Worm (Caenorhabditis elegans) whole organism, young adult: ENCODE measurements around the gene nhr-168.
A peak's percentile ranks its signal among the peaks of the same experiment; 100 is the strongest.

Experiments
- D2030.7 ChIP-seq: fragments of 200-800 bp; sonication (Bioruptor generic); IDR thresholded peaks from 2 replicates; pipeline ENCODE4 v1.3.6; 2022; ENCODE audit warnings: missing genetic modification reagents, missing genetic modification characterization, missing compliant biosample characterization
- F33H1.4 ChIP-seq: fragments of 200-800 bp; sonication (Bioruptor generic); IDR thresholded peaks from 2 replicates; pipeline ENCODE4 v1.3.6; 2022; ENCODE audit warnings: missing genetic modification reagents, missing genetic modification characterization, missing compliant biosample characterization
- F37B4.10 ChIP-seq: fragments of 200-800 bp; sonication (Bioruptor generic); IDR thresholded peaks from 2 replicates; pipeline ENCODE4 v1.3.6; 2022; ENCODE audit warnings: missing genetic modification characterization, missing compliant biosample characterization
- F57C9.4 ChIP-seq: sonication (generic microtip); optimal IDR thresholded peaks from 2 replicates; lab custom pipeline; 2017; ENCODE audit warnings: mild to moderate bottlenecking, missing genetic modification characterization, missing compliant biosample characterization
- K12H6.12 ChIP-seq: fragments of 200-800 bp; sonication (Bioruptor generic); optimal IDR thresholded peaks from 2 replicates; lab custom pipeline; 2018; ENCODE audit warnings: mild to moderate bottlenecking, missing genetic modification characterization, missing compliant biosample characterization
- Y56A3A.18 ChIP-seq: fragments of 200-800 bp; sonication (Bioruptor generic); IDR thresholded peaks from 2 replicates; pipeline ENCODE4 v1.3.6; 2022; ENCODE audit warnings: missing genetic modification reagents, missing genetic modification characterization, missing compliant biosample characterization
- ZK185.1 ChIP-seq: sonication (generic microtip); optimal IDR thresholded peaks from 2 replicates; lab custom pipeline; 2016; ENCODE audit warnings: mild to moderate bottlenecking, missing genetic modification characterization, missing compliant biosample characterization; ENCODE audit not compliant: poor library complexity, severe bottlenecking
- attf-3 ChIP-seq: fragments of 200-800 bp; sonication (Bioruptor generic); conservative IDR thresholded peaks from 2 replicates; pipeline ENCODE4 v1.3.6; 2022; ENCODE audit warnings: missing genetic modification reagents, missing genetic modification characterization, missing compliant biosample characterization
- attf-5 ChIP-seq: fragments of 200-800 bp; sonication (Bioruptor generic); optimal IDR thresholded peaks from 2 replicates; lab custom pipeline; 2018; ENCODE audit warnings: mild to moderate bottlenecking, missing genetic modification characterization, missing compliant biosample characterization
- bed-2 ChIP-seq: fragments of 200-800 bp; sonication (Bioruptor generic); IDR thresholded peaks from 2 replicates; pipeline ENCODE4 v1.3.6; 2022; ENCODE audit warnings: missing genetic modification reagents, missing genetic modification characterization, missing compliant biosample characterization
- ccch-3 ChIP-seq: fragments of 200-800 bp; sonication (Bioruptor generic); optimal IDR thresholded peaks from 2 replicates; lab custom pipeline; 2018; ENCODE audit warnings: mild to moderate bottlenecking, missing genetic modification characterization, missing compliant biosample characterization
- cebp-1 ChIP-seq, 2 experiments: fragments of 200-800 bp in 1 of 2; sonication (Bioruptor generic) in 1 of 2; sonication (generic microtip) in 1 of 2; IDR thresholded peaks in 1 of 2; optimal IDR thresholded peaks in 1 of 2; 2 replicates each; pipeline versions ENCODE4 v1.3.6 to Lab custom; 2017 to 2022; ENCODE audit warnings: missing compliant biosample characterization in 2 of 2, missing genetic modification characterization in 2 of 2, mild to moderate bottlenecking in 1 of 2, missing genetic modification reagents in 1 of 2, moderate library complexity in 1 of 2
- ceh-27 ChIP-seq: fragments of 200-800 bp; sonication (Bioruptor generic); optimal IDR thresholded peaks from 2 replicates; lab custom pipeline; 2018; ENCODE audit warnings: mild to moderate bottlenecking, missing genetic modification characterization, moderate library complexity, missing compliant biosample characterization
- ceh-40 ChIP-seq: fragments of 200-800 bp; sonication (Bioruptor generic); IDR thresholded peaks from 2 replicates; pipeline ENCODE4 v1.3.6; 2022; ENCODE audit warnings: missing genetic modification characterization, missing compliant biosample characterization
- ceh-91 ChIP-seq: fragments of 200-800 bp; sonication (Bioruptor generic); IDR thresholded peaks from 2 replicates; pipeline ENCODE4 v1.3.6; 2022; ENCODE audit warnings: missing genetic modification reagents, missing genetic modification characterization, missing compliant biosample characterization
- dox-1 ChIP-seq: fragments of 200-800 bp; sonication (Bioruptor generic); IDR thresholded peaks from 2 replicates; pipeline ENCODE4 v1.3.6; 2022; ENCODE audit warnings: missing genetic modification reagents, missing genetic modification characterization, missing compliant biosample characterization
- dpl-1 ChIP-seq: fragments of 150-350 bp; optimal IDR thresholded peaks from 2 replicates; lab custom pipeline; 2014; ENCODE audit warnings: missing biosample characterization, missing genetic modification reagents, missing genetic modification characterization
- efl-1 ChIP-seq: fragments of 150-350 bp; optimal IDR thresholded peaks from 2 replicates; lab custom pipeline; 2014; ENCODE audit warnings: missing biosample characterization, missing genetic modification reagents, missing genetic modification characterization
- egl-18 ChIP-seq: fragments of 200-800 bp; sonication (Bioruptor generic); IDR thresholded peaks from 2 replicates; pipeline ENCODE4 v1.3.6; 2022; ENCODE audit warnings: missing genetic modification reagents, missing genetic modification characterization, missing compliant biosample characterization
- egrh-3 ChIP-seq: fragments of 200-800 bp; sonication (Bioruptor generic); IDR thresholded peaks from 2 replicates; pipeline ENCODE4 v1.3.6; 2022; ENCODE audit warnings: missing genetic modification reagents, missing genetic modification characterization, missing compliant biosample characterization
- fkh-3 ChIP-seq: sonication (generic microtip); optimal IDR thresholded peaks from 2 replicates; lab custom pipeline; 2016; ENCODE audit warnings: mild to moderate bottlenecking, missing genetic modification characterization, missing compliant biosample characterization
- hlh-12 ChIP-seq: sonication (generic microtip); optimal IDR thresholded peaks from 2 replicates; lab custom pipeline; 2016; ENCODE audit warnings: missing genetic modification characterization, missing compliant biosample characterization
- hmg-1.2 ChIP-seq: fragments of 200-800 bp; sonication (Bioruptor generic); IDR thresholded peaks from 2 replicates; pipeline ENCODE4 v1.3.6; 2022; ENCODE audit warnings: missing genetic modification reagents, missing genetic modification characterization, missing compliant biosample characterization
- lin-35 ChIP-seq, 3 experiments: fragments of 150-350 bp in 2 of 3; sonication (generic microtip) in 1 of 3; optimal IDR thresholded peaks; 2 replicates each; lab custom pipeline; 2014 to 2018; ENCODE audit warnings: missing biosample characterization in 3 of 3, missing genetic modification characterization in 3 of 3, missing genetic modification reagents in 3 of 3
- lin-54 ChIP-seq: fragments of 200-800 bp; sonication (Bioruptor generic); optimal IDR thresholded peaks from 2 replicates; lab custom pipeline; 2018; ENCODE audit warnings: mild to moderate bottlenecking, missing genetic modification characterization, missing compliant biosample characterization
- lsl-1 ChIP-seq: fragments of 200-800 bp; sonication (Bioruptor generic); optimal IDR thresholded peaks from 2 replicates; lab custom pipeline; 2018; ENCODE audit warnings: mild to moderate bottlenecking, missing genetic modification characterization, moderate library complexity, missing compliant biosample characterization
- madf-3 ChIP-seq: fragments of 200-800 bp; sonication (Bioruptor generic); IDR thresholded peaks from 2 replicates; pipeline ENCODE4 v1.3.6; 2022; ENCODE audit warnings: missing genetic modification reagents, missing genetic modification characterization, missing compliant biosample characterization
- madf-6 ChIP-seq: fragments of 200-800 bp; sonication (Bioruptor generic); IDR thresholded peaks from 2 replicates; pipeline ENCODE4 v1.3.6; 2022; ENCODE audit warnings: missing genetic modification reagents, missing genetic modification characterization, missing compliant biosample characterization
- madf-8 ChIP-seq: fragments of 200-800 bp; sonication (Bioruptor generic); conservative IDR thresholded peaks from 2 replicates; pipeline ENCODE4 v1.3.6; 2022; ENCODE audit warnings: missing genetic modification reagents, missing genetic modification characterization, missing compliant biosample characterization
- pbrm-1 ChIP-seq: fragments of 200-800 bp; sonication (Bioruptor generic); IDR thresholded peaks from 2 replicates; pipeline ENCODE4 v1.3.6; 2022; ENCODE audit warnings: missing genetic modification reagents, missing genetic modification characterization, missing compliant biosample characterization
- pha-4 ChIP-seq: fragments of 150-350 bp; sonication (generic microtip); optimal IDR thresholded peaks from 2 replicates; lab custom pipeline; 2014; ENCODE audit warnings: missing biosample characterization, missing genetic modification reagents, missing genetic modification characterization
- rec-8 ChIP-seq, 2 experiments: sonication (generic microtip); optimal IDR thresholded peaks; 2 replicates each; lab custom pipeline; 2016; ENCODE audit warnings: mild to moderate bottlenecking in 2 of 2, missing genetic modification characterization in 2 of 2, missing genetic modification reagents in 2 of 2, missing genotype in 2 of 2, missing biosample characterization in 1 of 2, missing compliant biosample characterization in 1 of 2, moderate library complexity in 1 of 2
- snpc-4 ChIP-seq, 5 experiments: fragments of 150-350 bp in 1 of 5; sonication (generic microtip) in 4 of 5; optimal IDR thresholded peaks; 2 replicates each; lab custom pipeline; 2014 to 2018; ENCODE audit warnings: missing genetic modification characterization in 5 of 5, missing biosample characterization in 3 of 5, antibody characterized with exemption in 2 of 5, mild to moderate bottlenecking in 2 of 5, missing compliant biosample characterization in 2 of 5, missing genotype in 2 of 5, moderate library complexity in 2 of 5, missing genetic modification reagents in 1 of 5
- somi-1 ChIP-seq: fragments of 200-800 bp; sonication (Bioruptor generic); optimal IDR thresholded peaks from 2 replicates; lab custom pipeline; 2018; ENCODE audit warnings: mild to moderate bottlenecking, missing genetic modification characterization, missing compliant biosample characterization
- sptf-2 ChIP-seq: fragments of 200-800 bp; sonication (Bioruptor generic); optimal IDR thresholded peaks from 2 replicates; lab custom pipeline; 2018; ENCODE audit warnings: mild to moderate bottlenecking, missing genetic modification characterization, missing compliant biosample characterization
- unc-130 ChIP-seq: sonication (generic microtip); optimal IDR thresholded peaks from 2 replicates; lab custom pipeline; 2016; ENCODE audit warnings: missing genetic modification reagents, missing genetic modification characterization, missing compliant biosample characterization
- ztf-18 ChIP-seq: sonication (generic microtip); optimal IDR thresholded peaks from 2 replicates; lab custom pipeline; 2016; ENCODE audit warnings: missing genotype, mild to moderate bottlenecking, missing genetic modification characterization, missing compliant biosample characterization
- ztf-25 ChIP-seq: fragments of 200-800 bp; sonication (Bioruptor generic); IDR thresholded peaks from 2 replicates; pipeline ENCODE4 v1.3.6; 2022; ENCODE audit warnings: missing genetic modification reagents, missing genetic modification characterization, missing compliant biosample characterization

nhr-168 gene

ce11 chrV:13320676-13321075 lies 13.0 kb downstream of the nhr-168 start, which contains the start of gene srh-15 (continued):
- TF ChIP-seq cebp-1 (GFP tag; IDR thresholded peaks at IDR 0.05; lab: Robert Waterston, UW) (no peak), cebp-1 (tag; optimal IDR thresholded peaks at IDR 0.05; lab: Kevin White, UChicago) (no peak), fkh-3 (tag; lab: Kevin White, UChicago) (no peak)
- TF ChIP-seq, all 124 proteins: peak for 0

- TF ChIP-seq attf-5 (GFP tag; lab: Kevin White, UChicago) (no peak), fkh-3 (tag; lab: Kevin White, UChicago) (no peak), hlh-12 (tag; lab: Kevin White, UChicago) (no peak), Y56A3A.18 (GFP tag; lab: Robert Waterston, UW) (no peak)
These were observed 15.7 kb downstream of the nhr-168 start, which contains the start of the genes col-161 and srh-18 for ce11 chrV:13317911-13318502. TSS of gene col-161 (minus strand) at chrV:13318011. TSS of gene srh-18 (plus strand) at chrV:13318452.

- 0 out of 2 replicates have a peak, but pooled peaks have one; percentile 38 for TF ChIP-seq ztf-25 (GFP tag; lab: Robert Waterston, UW)
- TF ChIP-seq dox-1 = 0 out of 2 replicates have a peak, but pooled peaks have one; percentile 38
- peak; percentile 93 for TF ChIP-seq egrh-3 (GFP tag; lab: Robert Waterston, UW)
- 0 out of 2 replicates have a peak, but pooled peaks have one; percentile 83 for TF ChIP-seq F37B4.10 (GFP tag; lab: Robert Waterston, UW)
- TF ChIP-seq, all 124 proteins: peak for 4; not testable (repeated sequence) for 120
These were observed 16.4 kb downstream of the nhr-168 start for ce11 chrV:13317247-13317646.

- peak; percentile 48; the same call in 1 of the 2 replicates for TF ChIP-seq D2030.7 (GFP tag; lab: Robert Waterston, UW)
- no peak for TF ChIP-seq snpc-4 (GFP tag; optimal IDR thresholded peaks at IDR 0.05; lab: Kevin White, UChicago)
- peak in 2 of 4 experiments; percentile 31 to 45 for TF ChIP-seq snpc-4 (tag; optimal IDR thresholded peaks at IDR 0.05; lab: Kevin White, UChicago)
- peak; percentile 99 for TF ChIP-seq attf-3
- TF ChIP-seq ztf-18 = no peak
- TF ChIP-seq ccch-3 (GFP tag; lab: Kevin White, UChicago) = peak; percentile 46
- TF ChIP-seq rec-8 (tag; optimal IDR thresholded peaks at IDR 0.05; lab: Kevin White, UChicago) = peak in 1 of 2 experiments; percentile 14
- no peak for TF ChIP-seq pha-4 (tag; lab: Kevin White, UChicago)
- TF ChIP-seq ceh-27 (GFP tag; lab: Kevin White, UChicago) = peak; percentile 82
- no peak for TF ChIP-seq ceh-40
- peak; percentile 44 for TF ChIP-seq K12H6.12 (tag; lab: Kevin White, UChicago)
- no peak for TF ChIP-seq egl-18 (GFP tag; lab: Robert Waterston, UW)
- TF ChIP-seq efl-1 (GFP tag; lab: Kevin White, UChicago) = peak; percentile 11
- TF ChIP-seq lin-35 (GFP tag; optimal IDR thresholded peaks at IDR 0.05; lab: Kevin White, UChicago) = peak in 1 of 3 experiments; percentile 72
- TF ChIP-seq sptf-2 (GFP tag; lab: Kevin White, UChicago) = no peak
- peak; percentile 41 for TF ChIP-seq attf-5 (GFP tag; lab: Kevin White, UChicago)
- TF ChIP-seq ZK185.1 (tag; lab: Kevin White, UChicago) = peak; percentile 96
- 0 out of 2 replicates have a peak, but pooled peaks have one; percentile 35 for TF ChIP-seq hmg-1.2 (GFP tag; lab: Robert Waterston, UW)
- peak; percentile 47; the same call in 1 of the 2 replicates for TF ChIP-seq ceh-91 (GFP tag; lab: Robert Waterston, UW)
- TF ChIP-seq lin-54 (GFP tag; lab: Kevin White, UChicago) = peak; percentile 71
- no peak for TF ChIP-seq somi-1
- TF ChIP-seq dpl-1 (GFP tag; lab: Kevin White, UChicago) = peak; percentile 40
- TF ChIP-seq unc-130 = peak; percentile 70
- TF ChIP-seq madf-3 (GFP tag; lab: Robert Waterston, UW) = 0 out of 2 replicates have a peak, but pooled peaks have one; percentile 33
- TF ChIP-seq pbrm-1 (GFP tag; lab: Robert Waterston, UW) = no peak
- TF ChIP-seq dox-1 = peak; percentile 60; the same call in 1 of the 2 replicates
- peak; percentile 27; the same call in 1 of the 2 replicates for TF ChIP-seq madf-8 (GFP tag; lab: Robert Waterston, UW)
- TF ChIP-seq madf-6 (GFP tag; lab: Robert Waterston, UW) = peak; percentile 82
- TF ChIP-seq lsl-1 = peak; percentile 70
- 0 out of 2 replicates have a peak, but pooled peaks have one; percentile 23 for TF ChIP-seq bed-2 (GFP tag; lab: Robert Waterston, UW)
- no peak for TF ChIP-seq F57C9.4
- TF ChIP-seq F33H1.4 = peak; percentile 64
These were observed 20.5 kb downstream of the nhr-168 start, which contains the start of gene C50B6.3 for ce11 chrV:13313045-13313623. TSS of gene C50B6.3 (plus strand) at chrV:13313573.
